Fruit fly (Drosophila melanogaster) whole organism: ENCODE results near the gene Gr64a.
A peak's percentile ranks its signal among the peaks of the same experiment; 100 is the strongest.

Experiments
- CG8478 ChIP-seq: fragments of >200 bp; optimal IDR thresholded peaks from 2 replicates; lab custom pipeline; 2018; ENCODE audit warnings: inconsistent platforms
- Dll ChIP-seq: fragments of >200 bp; optimal IDR thresholded peaks from 2 replicates; lab custom pipeline; 2017
- psq ChIP-seq: fragments of >200 bp; optimal IDR thresholded peaks from 2 replicates; lab custom pipeline; 2017

- TF ChIP-seq psq (lab: Kevin White, UChicago) (no peak), Dll (peak; percentile 81), CG8478 (lab: Kevin White, UChicago) (no peak)
These were observed 43.8 kb downstream of the Gr64a start for dm6 chr3L:4070221-4070995.
